Worm (Caenorhabditis elegans): Measurements from ENCODE around the gene F54D5.23.

DNA sequence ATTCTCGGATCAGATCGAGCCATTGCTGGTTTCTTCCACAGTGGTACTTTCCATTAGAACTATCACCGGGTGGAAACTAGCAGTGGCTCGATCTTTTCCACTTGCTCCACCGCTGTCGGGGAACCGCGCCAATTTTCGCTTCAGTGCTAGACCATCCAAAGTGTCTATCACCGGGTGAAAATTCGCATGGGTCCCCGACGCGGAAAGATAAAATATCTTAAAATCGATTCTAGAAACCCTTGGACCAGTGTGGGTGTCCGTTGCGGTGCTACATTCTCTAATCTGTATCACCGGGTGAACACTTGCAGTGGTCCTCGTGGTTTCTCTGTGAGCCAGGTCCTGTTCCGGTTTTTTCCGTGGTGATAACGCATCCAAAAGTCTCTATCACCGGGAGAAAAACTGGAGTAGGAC, 31.5 kb downstream of the F54D5.23 start:
- no peak for TF ChIP-seq elt-1 (tag; optimal IDR thresholded peaks at IDR 0.05; ENCODE audit: borderline replicate concordance, insufficient read depth)
- no peak for TF ChIP-seq nhr-237 (tag; optimal IDR thresholded peaks at IDR 0.05)
- no peak for TF ChIP-seq blmp-1 (tag; optimal IDR thresholded peaks at IDR 0.05)
- no peak for TF ChIP-seq nhr-12 (tag; optimal IDR thresholded peaks at IDR 0.05)
- no peak for TF ChIP-seq pha-4 (tag; optimal IDR thresholded peaks at IDR 0.05)
- no peak for TF ChIP-seq unc-62 (GFP tag; optimal IDR thresholded peaks at IDR 0.05)
